Worm (Caenorhabditis elegans) whole organism, mixed stage, embryonic: Measurements from ENCODE around the gene B0034.1.

ENCODE experiments used
- blmp-1 ChIP-seq: fragments of 150-350 bp; optimal IDR thresholded peaks from 2 replicates; lab custom pipeline; 2014; ENCODE audit warnings: missing biosample characterization, missing genetic modification characterization
- elt-1 ChIP-seq: sonication (generic microtip); optimal IDR thresholded peaks from 2 replicates; lab custom pipeline; 2017; ENCODE audit warnings: missing genetic modification characterization, mild to moderate bottlenecking, missing compliant biosample characterization, antibody characterized with exemption, moderate library complexity, borderline replicate concordance; ENCODE audit not compliant: insufficient read depth
- lsy-2 ChIP-seq: fragments of 150-350 bp; optimal IDR thresholded peaks from 2 replicates; lab custom pipeline; 2014; ENCODE audit warnings: missing biosample characterization, missing genetic modification characterization
- nhr-12 ChIP-seq: fragments of 150-350 bp; optimal IDR thresholded peaks from 2 replicates; lab custom pipeline; 2014; ENCODE audit warnings: missing biosample characterization, missing genetic modification characterization
- nhr-28 ChIP-seq: fragments of 150-350 bp; optimal IDR thresholded peaks from 2 replicates; lab custom pipeline; 2014; ENCODE audit warnings: missing biosample characterization, missing genetic modification characterization
- pha-4 ChIP-seq: fragments of 150-350 bp; optimal IDR thresholded peaks from 2 replicates; lab custom pipeline; 2018; ENCODE audit warnings: missing biosample characterization, missing genetic modification reagents, missing genetic modification characterization
- unc-120 ChIP-seq: sonication (generic microtip); optimal IDR thresholded peaks from 2 replicates; lab custom pipeline; 2017; ENCODE audit warnings: missing genetic modification characterization, missing compliant biosample characterization; ENCODE audit not compliant: poor library complexity, severe bottlenecking
- unc-39 ChIP-seq: fragments of 150-350 bp; optimal IDR thresholded peaks from 2 replicates; lab custom pipeline; 2014; ENCODE audit warnings: missing biosample characterization, missing genetic modification characterization
- ztf-11 ChIP-seq: fragments of 150-350 bp; optimal IDR thresholded peaks from 2 replicates; lab custom pipeline; 2014; ENCODE audit warnings: missing biosample characterization, missing genetic modification characterization

ce11 chrII:5997257-5997656 lies 29.1 kb downstream of the B0034.1 start, which contains the start of gene ins-5:
- TF ChIP-seq elt-1 (tag; lab: Kevin White, UChicago) (no peak), ztf-11 (tag; lab: Kevin White, UChicago) (no peak), blmp-1 (tag; lab: Kevin White, UChicago) (no peak), nhr-28 (tag; lab: Kevin White, UChicago) (no peak), nhr-12 (tag; lab: Kevin White, UChicago) (no peak), pha-4 (no peak), unc-39 (tag; lab: Kevin White, UChicago) (no peak), lsy-2 (no peak), unc-120 (no peak)
